Worm (Caenorhabditis elegans) whole organism, L2 larva: ENCODE data around the gene R04F11.3.

Experiments used
- C34F6.9 ChIP-seq: fragments of 150-350 bp; optimal IDR thresholded peaks from 2 replicates; lab custom pipeline; 2014; ENCODE audit warnings: missing biosample characterization, missing genetic modification characterization
- F13H6.1 ChIP-seq: sonication (generic microtip); optimal IDR thresholded peaks from 2 replicates; lab custom pipeline; 2016; ENCODE audit warnings: missing genetic modification characterization, missing compliant biosample characterization
- R02D3.7 ChIP-seq: fragments of 150-350 bp; optimal IDR thresholded peaks from 2 replicates; lab custom pipeline; 2014; ENCODE audit warnings: missing biosample characterization, missing genetic modification characterization
- Y55F3AM.14 ChIP-seq: fragments of 200-800 bp; sonication (Bioruptor generic); optimal IDR thresholded peaks from 2 replicates; lab custom pipeline; 2018; ENCODE audit warnings: mild to moderate bottlenecking, missing genetic modification characterization, missing compliant biosample characterization
- ZK546.5 ChIP-seq: sonication (generic microtip); optimal IDR thresholded peaks from 2 replicates; lab custom pipeline; 2017; ENCODE audit warnings: missing biosample characterization, missing genetic modification characterization
- alr-1 ChIP-seq: fragments of 150-350 bp; optimal IDR thresholded peaks from 2 replicates; lab custom pipeline; 2014; ENCODE audit warnings: missing biosample characterization, missing genetic modification characterization
- aly-2 ChIP-seq: fragments of 150-350 bp; optimal IDR thresholded peaks from 2 replicates; lab custom pipeline; 2014; ENCODE audit warnings: missing biosample characterization, missing genetic modification characterization
- ama-1 ChIP-seq: fragments of 150-350 bp; optimal IDR thresholded peaks from 2 replicates; lab custom pipeline; 2018; ENCODE audit warnings: inconsistent platforms
- blmp-1 ChIP-seq: sonication (generic microtip); optimal IDR thresholded peaks from 2 replicates; lab custom pipeline; 2017; ENCODE audit warnings: missing genetic modification characterization, mild to moderate bottlenecking, missing compliant biosample characterization, antibody characterized with exemption, moderate library complexity; ENCODE audit not compliant: insufficient read depth
- ceh-16 ChIP-seq: fragments of 150-350 bp; optimal IDR thresholded peaks from 2 replicates; lab custom pipeline; 2014; ENCODE audit warnings: missing biosample characterization, missing genetic modification characterization
- ceh-82 ChIP-seq: fragments of 150-350 bp; optimal IDR thresholded peaks from 2 replicates; lab custom pipeline; 2014; ENCODE audit warnings: missing biosample characterization, missing genetic modification characterization
- crh-2 ChIP-seq: sonication (generic microtip); optimal IDR thresholded peaks from 2 replicates; lab custom pipeline; 2017; ENCODE audit warnings: missing biosample characterization, missing genetic modification characterization
- dmd-4 ChIP-seq: sonication (generic microtip); optimal IDR thresholded peaks from 2 replicates; lab custom pipeline; 2017; ENCODE audit warnings: missing biosample characterization, missing genetic modification characterization
- egl-27 ChIP-seq: sonication (generic microtip); optimal IDR thresholded peaks from 3 replicates; lab custom pipeline; 2017; ENCODE audit warnings: missing biosample characterization, missing genetic modification reagents, missing genetic modification characterization
- elt-1 ChIP-seq: fragments of 150-350 bp; optimal IDR thresholded peaks from 2 replicates; lab custom pipeline; 2014; ENCODE audit warnings: missing biosample characterization, missing genetic modification characterization
- elt-3 ChIP-seq: sonication (generic microtip); optimal IDR thresholded peaks from 2 replicates; lab custom pipeline; 2017; ENCODE audit warnings: missing biosample characterization, missing genetic modification characterization
- fos-1 ChIP-seq: fragments of 150-350 bp; optimal IDR thresholded peaks from 2 replicates; lab custom pipeline; 2014; ENCODE audit warnings: missing biosample characterization, missing genetic modification characterization
- gmeb-1 ChIP-seq: fragments of 150-350 bp; optimal IDR thresholded peaks from 2 replicates; lab custom pipeline; 2014; ENCODE audit warnings: missing biosample characterization, missing genetic modification characterization
- lin-11 ChIP-seq: fragments of 150-350 bp; sonication (generic microtip); optimal IDR thresholded peaks from 2 replicates; lab custom pipeline; 2014; ENCODE audit warnings: missing biosample characterization, missing genetic modification characterization, inconsistent platforms, mixed read lengths
- lin-13 ChIP-seq: fragments of 150-350 bp; optimal IDR thresholded peaks from 2 replicates; lab custom pipeline; 2014; ENCODE audit warnings: missing biosample characterization, missing genetic modification reagents, missing genetic modification characterization
- lin-39 ChIP-seq: fragments of 150-350 bp; optimal IDR thresholded peaks from 2 replicates; lab custom pipeline; 2014; ENCODE audit warnings: missing biosample characterization, missing genetic modification reagents, missing genetic modification characterization
- lsy-2 ChIP-seq, 2 experiments: fragments of 150-350 bp in 1 of 2; sonication (generic microtip) in 1 of 2; optimal IDR thresholded peaks; 2 replicates each; lab custom pipeline; 2014 to 2017; ENCODE audit warnings: missing biosample characterization in 2 of 2, missing genetic modification characterization in 2 of 2
- mab-5 ChIP-seq: fragments of 150-350 bp; optimal IDR thresholded peaks from 2 replicates; lab custom pipeline; 2014; ENCODE audit warnings: missing biosample characterization, missing genetic modification characterization
- mbf-1 ChIP-seq: sonication (generic microtip); optimal IDR thresholded peaks from 2 replicates; lab custom pipeline; 2017; ENCODE audit warnings: missing biosample characterization, missing genetic modification characterization
- mdl-1 ChIP-seq, 2 experiments: fragments of 150-350 bp in 1 of 2; sonication (generic microtip) in 1 of 2; optimal IDR thresholded peaks; 2 replicates each; lab custom pipeline; 2017; ENCODE audit warnings: missing biosample characterization in 2 of 2, missing genetic modification characterization in 2 of 2
- nhr-10 ChIP-seq: sonication (generic microtip); optimal IDR thresholded peaks from 2 replicates; lab custom pipeline; 2017; ENCODE audit warnings: missing biosample characterization, missing genetic modification characterization
- nhr-11 ChIP-seq: fragments of 150-350 bp; optimal IDR thresholded peaks from 2 replicates; lab custom pipeline; 2014; ENCODE audit warnings: missing biosample characterization, missing genetic modification characterization
- nhr-12 ChIP-seq: fragments of 150-350 bp; optimal IDR thresholded peaks from 2 replicates; lab custom pipeline; 2014; ENCODE audit warnings: missing biosample characterization, missing genetic modification characterization
- nhr-129 ChIP-seq: fragments of 150-350 bp; optimal IDR thresholded peaks from 2 replicates; lab custom pipeline; 2014; ENCODE audit warnings: missing biosample characterization, missing genetic modification characterization
- nhr-21 ChIP-seq: fragments of 150-350 bp; optimal IDR thresholded peaks from 2 replicates; lab custom pipeline; 2014; ENCODE audit warnings: missing biosample characterization, missing genetic modification characterization
- nhr-23 ChIP-seq: fragments of 150-350 bp; optimal IDR thresholded peaks from 2 replicates; lab custom pipeline; 2014; ENCODE audit warnings: missing biosample characterization, missing genetic modification reagents, missing genetic modification characterization
- nhr-237 ChIP-seq: fragments of 150-350 bp; optimal IDR thresholded peaks from 2 replicates; lab custom pipeline; 2014; ENCODE audit warnings: missing biosample characterization, missing genetic modification characterization
- nhr-25 ChIP-seq: fragments of 150-350 bp; sonication (generic microtip); optimal IDR thresholded peaks from 3 replicates; lab custom pipeline; 2014; ENCODE audit warnings: missing biosample characterization, missing genetic modification characterization
- nhr-6 ChIP-seq: fragments of 150-350 bp; optimal IDR thresholded peaks from 2 replicates; lab custom pipeline; 2014; ENCODE audit warnings: missing biosample characterization, missing genetic modification characterization
- nhr-77 ChIP-seq: fragments of 150-350 bp; optimal IDR thresholded peaks from 2 replicates; lab custom pipeline; 2014; ENCODE audit warnings: missing biosample characterization, missing genetic modification characterization
- peb-1 ChIP-seq: fragments of 150-350 bp; optimal IDR thresholded peaks from 2 replicates; lab custom pipeline; 2014; ENCODE audit warnings: missing biosample characterization, missing genetic modification characterization
- sem-4 ChIP-seq: fragments of 150-350 bp; optimal IDR thresholded peaks from 2 replicates; lab custom pipeline; 2014; ENCODE audit warnings: missing biosample characterization, missing genetic modification reagents, missing genetic modification characterization
- skn-1 ChIP-seq: sonication (generic microtip); optimal IDR thresholded peaks from 2 replicates; lab custom pipeline; 2017; ENCODE audit warnings: missing biosample characterization, missing genetic modification characterization
- sma-3 ChIP-seq: sonication (generic microtip); optimal IDR thresholded peaks from 2 replicates; lab custom pipeline; 2016; ENCODE audit warnings: missing genetic modification reagents, missing genetic modification characterization, missing compliant biosample characterization
- sma-9 ChIP-seq, 2 experiments: fragments of 150-350 bp in 1 of 2; sonication (generic microtip) in 1 of 2; optimal IDR thresholded peaks; 2 replicates each; lab custom pipeline; 2014 to 2016; ENCODE audit warnings: missing genetic modification characterization in 2 of 2, mild to moderate bottlenecking in 1 of 2, missing biosample characterization in 1 of 2, missing compliant biosample characterization in 1 of 2, missing genetic modification reagents in 1 of 2, moderate library complexity in 1 of 2
- snpc-4 ChIP-seq: fragments of 150-350 bp; optimal IDR thresholded peaks from 2 replicates; lab custom pipeline; 2014; ENCODE audit warnings: missing biosample characterization, missing genetic modification characterization
- unc-39 ChIP-seq: fragments of 150-350 bp; optimal IDR thresholded peaks from 2 replicates; lab custom pipeline; 2014; ENCODE audit warnings: missing biosample characterization, missing genetic modification characterization
- unc-55 ChIP-seq: fragments of 150-350 bp; sonication (generic microtip); optimal IDR thresholded peaks from 3 replicates; lab custom pipeline; 2014; ENCODE audit warnings: missing biosample characterization, missing genetic modification reagents, missing genetic modification characterization
- unc-62 ChIP-seq: fragments of 150-350 bp; optimal IDR thresholded peaks from 2 replicates; lab custom pipeline; 2014; ENCODE audit warnings: missing biosample characterization, missing genetic modification reagents, missing genetic modification characterization
- zag-1 ChIP-seq: fragments of 150-350 bp; optimal IDR thresholded peaks from 2 replicates; lab custom pipeline; 2014; ENCODE audit warnings: missing biosample characterization, missing genetic modification characterization
- ztf-1 ChIP-seq: fragments of 200-800 bp; sonication (Bioruptor generic); conservative IDR thresholded peaks from 2 replicates; pipeline ENCODE4 v1.3.6; 2022; ENCODE audit warnings: missing genetic modification characterization, missing compliant biosample characterization
- ztf-11 ChIP-seq: sonication (generic microtip); optimal IDR thresholded peaks from 2 replicates; lab custom pipeline; 2017; ENCODE audit warnings: missing biosample characterization, missing genetic modification characterization
- ztf-4 ChIP-seq: fragments of 150-350 bp; optimal IDR thresholded peaks from 2 replicates; lab custom pipeline; 2014; ENCODE audit warnings: missing biosample characterization, missing genetic modification characterization

Gene R04F11.3

ce11 chrV:12291587-12291986, 25.4 kb downstream of the R04F11.3 start, which contains the start of the genes srpa-68 and srh-16:
Gene srpa-68 (minus strand): TSS chrV:12291658.
Gene srh-16 (plus strand): TSS chrV:12291861.
- no peak for TF ChIP-seq elt-3 (tag; lab: Kevin White, UChicago)
- TF ChIP-seq ama-1 (lab: Kevin White, UChicago) = peak; percentile 41
- TF ChIP-seq mbf-1 (tag; lab: Kevin White, UChicago) = no peak
- TF ChIP-seq C34F6.9 = peak; percentile 91
- TF ChIP-seq sma-9 (GFP tag; optimal IDR thresholded peaks at IDR 0.05; lab: Kevin White, UChicago) = peak; percentile 95
- TF ChIP-seq sma-9 (tag; optimal IDR thresholded peaks at IDR 0.05; lab: Kevin White, UChicago) = no peak
- TF ChIP-seq F13H6.1 (tag; lab: Kevin White, UChicago) = peak; percentile 88
- TF ChIP-seq ZK546.5 (tag; lab: Kevin White, UChicago) = peak; percentile 26
- peak; percentile 74 for TF ChIP-seq snpc-4 (tag; lab: Kevin White, UChicago)
- no peak for TF ChIP-seq unc-39 (tag; lab: Kevin White, UChicago)
- peak; percentile 81 for TF ChIP-seq lin-13 (GFP tag; lab: Kevin White, UChicago)
- peak; percentile 90 to 95 for TF ChIP-seq lsy-2 (tag; optimal IDR thresholded peaks at IDR 0.05; lab: Kevin White, UChicago)
- peak; percentile 79 for TF ChIP-seq nhr-21 (tag; lab: Kevin White, UChicago)
- peak; percentile 77 for TF ChIP-seq R02D3.7 (tag; lab: Kevin White, UChicago)
- TF ChIP-seq gmeb-1 (tag; lab: Kevin White, UChicago) = peak; percentile 99
- no peak for TF ChIP-seq ztf-11 (tag; lab: Kevin White, UChicago)
- TF ChIP-seq skn-1 (tag; lab: Kevin White, UChicago) = no peak
- TF ChIP-seq lin-11 (tag; lab: Kevin White, UChicago) = peak; percentile 81
- peak; percentile 91 for TF ChIP-seq crh-2 (tag; lab: Kevin White, UChicago)
- TF ChIP-seq peb-1 (tag; lab: Kevin White, UChicago) = no peak
- TF ChIP-seq nhr-129 (tag; lab: Kevin White, UChicago) = peak; percentile 56
- TF ChIP-seq ztf-1 = no peak
- TF ChIP-seq elt-1 (tag; lab: Kevin White, UChicago) = no peak
- TF ChIP-seq nhr-12 = no peak
- peak; percentile 83 for TF ChIP-seq sem-4 (tag; lab: Kevin White, UChicago)
- no peak for TF ChIP-seq nhr-23
- TF ChIP-seq dmd-4 (tag; lab: Kevin White, UChicago) = peak; percentile 45
- TF ChIP-seq nhr-25 (tag; lab: Kevin White, UChicago) = peak; percentile 88
- TF ChIP-seq zag-1 (tag; lab: Kevin White, UChicago) = peak; percentile 37
- peak; percentile 75 for TF ChIP-seq ceh-16 (tag; lab: Kevin White, UChicago)
- peak; percentile 53 for TF ChIP-seq ceh-82
- TF ChIP-seq mdl-1 (tag; optimal IDR thresholded peaks at IDR 0.05; lab: Kevin White, UChicago) = no peak
- no peak for TF ChIP-seq nhr-11 (tag; lab: Kevin White, UChicago)
- TF ChIP-seq fos-1 (tag; lab: Kevin White, UChicago) = peak; percentile 69
- no peak for TF ChIP-seq lin-39 (tag; lab: Kevin White, UChicago)
- TF ChIP-seq sma-3 (GFP tag; lab: Kevin White, UChicago) = peak; percentile 90
- no peak for TF ChIP-seq nhr-6 (tag; lab: Kevin White, UChicago)
- peak; percentile 61 for TF ChIP-seq ztf-4 (tag; lab: Kevin White, UChicago)
- TF ChIP-seq nhr-10 (tag; lab: Kevin White, UChicago) = peak; percentile 70
- TF ChIP-seq alr-1 (tag; lab: Kevin White, UChicago) = no peak
- peak; percentile 56 for TF ChIP-seq nhr-237
- no peak for TF ChIP-seq aly-2 (tag; lab: Kevin White, UChicago)
- TF ChIP-seq unc-62 (GFP tag; lab: Kevin White, UChicago) = peak; percentile 43
- TF ChIP-seq mab-5 (tag; lab: Kevin White, UChicago) = peak; percentile 93
- TF ChIP-seq blmp-1 (tag; lab: Kevin White, UChicago) = peak; percentile 47
- TF ChIP-seq egl-27 = peak; percentile 65
- no peak for TF ChIP-seq nhr-77
- peak; percentile 22 for TF ChIP-seq Y55F3AM.14
- TF ChIP-seq unc-55 (GFP tag; lab: Kevin White, UChicago) = peak; percentile 95
